Worm (Caenorhabditis elegans) whole organism, L4/young adult: Measurements from ENCODE around the gene spn-4.

Experiments
- W03F9.2 ChIP-seq: fragments of 150-350 bp; optimal IDR thresholded peaks from 2 replicates; lab custom pipeline; 2014; ENCODE audit warnings: missing biosample characterization, missing genetic modification characterization
- dao-5 ChIP-seq: sonication (generic microtip); optimal IDR thresholded peaks from 2 replicates; lab custom pipeline; 2016; ENCODE audit warnings: missing genotype, missing genetic modification characterization, moderate library complexity, missing compliant biosample characterization
- him-1 ChIP-seq: sonication (generic microtip); optimal IDR thresholded peaks from 2 replicates; lab custom pipeline; 2016; ENCODE audit warnings: missing genotype, missing genetic modification reagents, missing genetic modification characterization, missing compliant biosample characterization

DNA sequence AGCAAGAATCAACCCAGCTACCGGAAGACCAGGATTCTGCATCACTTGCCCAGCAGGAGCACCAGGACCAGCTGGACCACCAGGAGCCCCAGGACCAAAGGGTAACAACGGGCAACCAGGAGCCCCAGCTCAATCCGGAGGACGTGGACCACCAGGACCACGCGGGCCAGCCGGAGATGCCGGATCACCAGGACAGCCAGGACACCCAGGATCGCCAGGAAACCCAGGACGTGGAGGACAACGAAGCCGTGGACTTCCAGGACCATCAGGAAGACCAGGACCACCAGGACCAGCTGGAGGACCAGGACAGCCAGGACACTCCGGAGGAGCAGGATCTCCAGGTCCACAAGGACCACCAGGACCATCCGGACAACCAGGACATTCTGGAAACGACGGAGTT, 46.8 kb upstream of the spn-4 start:
- no peak for TF ChIP-seq dao-5 (tag; lab: Kevin White, UChicago)
- no peak for TF ChIP-seq him-1 (tag; lab: Kevin White, UChicago)
- TF ChIP-seq W03F9.2 = no peak
